Fruit fly (Drosophila melanogaster) whole organism, larva: ENCODE results near the gene CG9776.

Source experiments
- noc ChIP-seq: fragments of 200-800 bp; sonication (Bioruptor generic); optimal IDR thresholded peaks from 3 replicates; lab custom pipeline; 2019; ENCODE audit warnings: missing biosample characterization, mild to moderate bottlenecking, missing genetic modification characterization, moderate library complexity

CG9776 gene

DNA sequence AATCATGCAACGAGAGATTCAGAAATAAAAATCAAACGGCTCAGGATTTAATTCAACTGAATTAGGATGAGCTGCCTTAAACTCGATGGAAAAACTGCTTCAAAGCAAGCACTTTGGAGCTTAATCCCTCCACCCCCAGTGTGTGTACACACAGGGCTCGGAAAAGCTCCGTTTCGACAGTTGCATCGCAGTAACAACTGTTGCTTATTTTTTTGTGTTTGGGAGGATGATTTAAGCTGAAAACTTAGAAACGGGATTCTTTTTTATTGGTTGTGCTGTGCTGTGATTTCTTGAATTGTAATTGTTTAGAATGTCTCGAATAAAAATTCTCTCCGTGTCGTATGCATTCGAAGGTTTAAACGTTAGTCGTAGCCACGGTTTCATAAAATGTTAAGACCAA, 14.9 kb downstream of the CG9776 start, which contains the start of gene Syt14:
TSS of gene Syt14 (minus strand) at position 71 of the 400 bp plus-strand sequence.
- TF ChIP-seq noc = no peak

DNA sequence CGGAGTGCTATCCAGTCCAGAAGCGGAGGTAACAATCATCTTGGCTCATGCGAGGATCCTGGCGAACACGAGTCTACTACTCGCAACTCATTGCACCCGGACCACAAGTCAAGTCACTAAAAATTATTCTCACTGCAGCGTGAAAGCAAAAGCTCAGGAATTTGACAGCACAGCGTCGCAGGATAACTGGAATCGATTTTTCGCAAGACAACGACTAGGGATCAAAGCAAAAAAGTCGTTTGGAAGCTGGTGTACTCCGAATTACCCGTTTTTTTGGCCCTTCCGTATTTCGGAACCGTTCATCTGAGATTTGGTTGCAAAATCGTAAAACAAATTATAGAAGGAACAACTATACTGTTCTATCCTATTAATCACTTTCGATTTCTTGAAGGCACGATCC, 15.3 kb downstream of the CG9776 start:
- TF ChIP-seq noc = no peak

dm6 chr3R:4311067-4311723, 22.7 kb downstream of the CG9776 start, which contains the start of gene Suv3:
Gene Suv3 (plus strand): TSS chr3R:4311555.
- TF ChIP-seq noc = peak; percentile 49

DNA sequence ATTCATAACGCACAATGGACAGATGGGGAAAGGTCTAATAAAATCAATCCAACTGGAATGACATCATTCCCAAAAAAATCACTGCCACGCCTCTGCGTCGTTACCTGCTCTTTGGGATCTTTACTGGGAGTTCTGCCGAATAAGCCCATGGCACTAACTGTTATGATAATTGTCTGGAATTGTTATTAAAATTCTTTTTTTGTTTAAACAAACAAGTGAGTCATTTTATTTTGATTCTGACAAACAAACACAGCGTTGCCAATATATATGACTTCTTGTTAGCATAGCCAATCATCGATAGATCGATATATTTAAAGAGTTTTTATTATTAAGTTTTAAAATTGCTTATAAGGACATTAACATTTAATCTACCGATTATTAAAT, 23.2 kb downstream of the CG9776 start, which contains the start of gene Vps24:
TSS of gene Vps24 (minus strand) at position 265 of the 384 bp plus-strand sequence.
- no peak for TF ChIP-seq noc

- no peak for TF ChIP-seq noc
Measured at dm6 chr3R:4308708-4309107, 25.2 kb downstream of the CG9776 start.

dm6 chr3R:4307664-4308416, 26.0 kb downstream of the CG9776 start, which contains the start of gene MP1:
Gene MP1 (plus strand): TSS chr3R:4307908.
- peak; percentile 47 for TF ChIP-seq noc

DNA sequence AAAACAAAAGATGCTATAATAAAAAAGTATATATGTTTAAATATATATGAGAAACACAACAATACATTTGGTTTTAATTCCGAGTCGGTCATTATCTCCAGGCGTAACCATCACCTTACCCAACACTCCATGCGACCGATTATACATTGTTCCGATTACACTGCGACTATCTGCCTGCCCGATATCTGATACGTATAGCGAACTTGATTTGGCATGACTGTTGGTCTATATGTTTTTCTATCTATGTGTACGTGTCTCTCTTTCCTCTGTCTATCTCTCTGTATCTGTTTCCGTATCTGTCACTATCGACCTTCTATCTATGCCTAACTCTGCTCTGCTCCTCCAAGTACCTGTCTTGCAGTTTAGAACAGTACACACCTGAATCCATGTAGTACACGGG, 32.4 kb downstream of the CG9776 start:
- no peak for TF ChIP-seq noc

- TF ChIP-seq noc = peak; percentile 60
Measured at dm6 chr3R:4294689-4295088, 39.2 kb downstream of the CG9776 start, which contains the start of gene Nepl11. Gene Nepl11 (minus strand): TSS chr3R:4294840.

DNA sequence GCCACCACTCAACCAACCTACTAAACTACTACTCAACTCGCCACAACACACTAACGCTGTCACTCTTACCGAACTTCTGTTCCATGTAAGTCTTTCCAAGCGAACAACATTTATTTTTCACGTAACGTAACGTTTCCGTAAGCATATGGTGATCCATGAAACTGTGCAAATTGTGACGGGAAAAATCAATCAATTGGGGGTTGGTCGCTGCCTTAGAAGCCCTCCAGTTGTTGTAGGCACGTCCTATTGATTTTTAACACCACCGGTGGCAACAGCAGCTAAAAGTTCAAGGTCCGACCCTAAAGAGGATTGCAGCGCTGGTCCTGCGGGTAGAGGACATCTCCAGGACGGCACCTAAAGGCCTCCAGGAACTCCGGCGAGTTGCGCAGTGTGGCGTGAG, 41.7 kb downstream of the CG9776 start:
- TF ChIP-seq noc = no peak

DNA sequence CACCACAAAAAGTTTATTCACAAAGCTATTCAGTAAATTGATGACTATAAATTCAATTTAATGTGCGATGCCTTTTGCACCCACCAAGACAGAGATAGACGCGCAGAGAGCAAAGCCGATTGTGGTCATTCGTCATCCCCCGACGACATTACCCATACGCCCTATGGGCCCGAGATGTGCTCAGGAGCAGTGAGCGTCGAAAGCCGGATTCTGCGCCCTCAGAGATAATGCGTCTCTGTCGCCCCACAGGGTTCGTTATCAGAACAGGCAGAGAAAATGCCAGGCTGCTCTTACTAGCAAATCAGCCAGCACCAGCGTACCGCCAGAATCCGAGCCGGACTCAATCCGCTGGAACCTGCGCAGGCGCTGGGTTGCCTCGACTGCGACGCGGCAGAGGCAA, 42.6 kb downstream of the CG9776 start:
- TF ChIP-seq noc = peak; percentile 18

- TF ChIP-seq noc = no peak
Measured at dm6 chr3R:4284376-4284953, 49.4 kb downstream of the CG9776 start.

DNA sequence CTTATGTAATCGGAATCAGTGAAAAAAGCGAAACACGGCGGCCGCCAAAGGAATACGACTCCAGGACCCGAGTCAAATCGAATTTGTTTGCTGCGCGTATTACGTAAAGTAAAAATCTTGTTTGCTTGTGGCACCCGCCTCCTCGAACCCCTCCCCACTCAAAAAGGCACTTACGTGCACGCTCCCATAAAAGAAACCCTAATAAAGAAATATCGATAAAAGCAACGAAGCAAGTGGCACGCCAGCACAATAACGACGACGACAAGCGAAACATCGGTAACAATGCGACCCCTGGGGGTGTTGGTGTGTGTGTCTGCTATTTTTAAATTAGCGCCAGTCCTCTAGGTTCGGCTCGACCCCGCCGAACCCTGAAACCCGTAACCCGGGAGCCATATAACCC, 51.7 kb downstream of the CG9776 start:
- TF ChIP-seq noc = no peak

- no peak for TF ChIP-seq noc
Measured at dm6 chr3R:4281119-4281861, 52.6 kb downstream of the CG9776 start.

DNA sequence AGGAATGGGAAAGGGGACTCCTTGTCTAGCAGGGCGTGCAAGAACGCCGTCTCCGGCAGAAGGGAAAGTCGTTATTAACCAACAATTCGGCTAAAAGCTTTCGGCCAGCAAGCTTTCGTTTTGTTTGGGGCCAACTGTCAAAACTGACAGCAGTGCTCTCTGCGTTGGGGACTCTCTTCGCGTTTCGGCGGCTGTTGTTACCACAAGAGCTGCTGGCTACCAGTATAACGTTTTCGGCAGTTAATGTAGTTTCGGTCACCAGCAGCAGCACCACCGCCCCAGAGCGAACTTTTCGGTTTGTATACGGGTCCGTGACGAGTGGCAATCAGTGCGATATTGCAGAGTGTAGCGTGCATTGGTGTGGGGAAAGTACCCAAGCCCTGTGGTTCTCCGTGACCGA, 53.8 kb downstream of the CG9776 start, which contains the start of gene cpx:
TSS of gene cpx (plus strand) at position 160 of the 400 bp plus-strand sequence.
- no peak for TF ChIP-seq noc

DNA sequence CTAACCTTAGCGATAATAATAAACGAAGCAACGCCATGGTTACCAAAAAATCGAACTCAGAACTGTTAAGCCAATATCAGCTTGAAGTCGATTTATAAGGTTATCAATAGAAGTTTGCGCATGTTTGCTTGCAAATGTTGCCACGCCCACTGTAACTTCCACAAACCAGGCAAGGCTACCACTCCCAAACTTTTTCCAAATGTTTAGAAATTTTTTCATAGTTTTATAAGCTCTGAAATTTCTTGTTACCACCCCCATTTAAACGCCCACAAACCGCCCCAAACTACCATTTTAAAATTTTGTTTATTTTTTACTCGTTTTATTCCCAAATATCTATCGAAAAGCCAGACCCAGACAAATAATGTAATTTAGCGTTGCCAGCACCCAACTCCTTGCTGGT, 56.0 kb downstream of the CG9776 start, which contains the start of gene flip:
TSS of gene flip (minus strand) at position 101 of the 400 bp plus-strand sequence.
- TF ChIP-seq noc = no peak
